Fruit fly (Drosophila melanogaster) whole organism, embryonic: ENCODE data around the gene sloth1.

ENCODE experiments used
- C15 ChIP-seq: fragments of 200-800 bp; sonication (Bioruptor generic); IDR thresholded peaks from 3 replicates; pipeline ENCODE4 v1.3.6; 2022; ENCODE audit warnings: missing biosample characterization, missing genetic modification characterization
- CG11504 ChIP-seq: fragments of 200-800 bp; sonication (Bioruptor generic); optimal IDR thresholded peaks from 3 replicates; lab custom pipeline; 2019; ENCODE audit warnings: missing biosample characterization, mild to moderate bottlenecking, missing genetic modification characterization, moderate library complexity
- CG13775 ChIP-seq: fragments of 200-800 bp; sonication (Bioruptor generic); optimal IDR thresholded peaks from 3 replicates; lab custom pipeline; 2017; ENCODE audit warnings: missing biosample characterization, mild to moderate bottlenecking, missing genetic modification characterization
- CG1529 ChIP-seq: fragments of 200-800 bp; sonication (Bioruptor generic); optimal IDR thresholded peaks from 3 replicates; lab custom pipeline; 2018; ENCODE audit warnings: missing biosample characterization, missing genetic modification characterization
- CG16863 ChIP-seq: fragments of 200-800 bp; sonication (Bioruptor generic); optimal IDR thresholded peaks from 3 replicates; lab custom pipeline; 2016; ENCODE audit warnings: missing biosample characterization, missing genetic modification characterization
- CG17568 ChIP-seq: fragments of 200-800 bp; sonication (Bioruptor generic); optimal IDR thresholded peaks from 2 replicates; lab custom pipeline; 2018; ENCODE audit warnings: missing biosample characterization, mild to moderate bottlenecking, missing genetic modification characterization, moderate library complexity
- CG18011 ChIP-seq: fragments of 200-800 bp; sonication (Bioruptor generic); optimal IDR thresholded peaks from 2 replicates; lab custom pipeline; 2017; ENCODE audit warnings: missing biosample characterization, missing genetic modification characterization, mild to moderate bottlenecking, moderate library complexity, missing genotype
- CG2120 ChIP-seq: fragments of 200-800 bp; sonication (Bioruptor generic); optimal IDR thresholded peaks from 3 replicates; lab custom pipeline; 2016; ENCODE audit warnings: missing biosample characterization, missing genetic modification characterization
- CG2678 ChIP-seq: fragments of 200-800 bp; sonication (Bioruptor generic); optimal IDR thresholded peaks from 3 replicates; lab custom pipeline; 2019; ENCODE audit warnings: missing biosample characterization, mild to moderate bottlenecking, missing genetic modification characterization, moderate library complexity
- CG3163 ChIP-seq: fragments of 200-800 bp; sonication (Bioruptor generic); optimal IDR thresholded peaks from 3 replicates; lab custom pipeline; 2016; ENCODE audit warnings: missing biosample characterization, missing genetic modification characterization
- CG3407 ChIP-seq: fragments of 200-800 bp; sonication (Bioruptor generic); optimal IDR thresholded peaks from 2 replicates; lab custom pipeline; 2018; ENCODE audit warnings: missing biosample characterization, mild to moderate bottlenecking, missing genetic modification characterization
- CG34224 ChIP-seq: fragments of 200-800 bp; sonication (Bioruptor generic); IDR thresholded peaks from 3 replicates; pipeline ENCODE4 v1.3.6; 2022; ENCODE audit warnings: missing biosample characterization, missing genetic modification characterization; ENCODE audit not compliant: partially characterized antibody
- CG5180 ChIP-seq: fragments of 200-800 bp; sonication (Bioruptor generic); optimal IDR thresholded peaks from 3 replicates; lab custom pipeline; 2017; ENCODE audit warnings: missing biosample characterization, missing genetic modification characterization, mild to moderate bottlenecking, moderate library complexity, missing genetic modification reagents
- CG5245 ChIP-seq: fragments of 200-800 bp; sonication (Bioruptor generic); optimal IDR thresholded peaks from 3 replicates; lab custom pipeline; 2016; ENCODE audit warnings: missing biosample characterization, missing genetic modification characterization
- CG6813 ChIP-seq: fragments of 200-800 bp; sonication (Bioruptor generic); optimal IDR thresholded peaks from 2 replicates; lab custom pipeline; 2017; ENCODE audit warnings: missing biosample characterization, missing genetic modification characterization, mild to moderate bottlenecking, moderate library complexity, missing genetic modification reagents
- CG6854 ChIP-seq: fragments of 200-800 bp; sonication (Bioruptor generic); optimal IDR thresholded peaks from 3 replicates; lab custom pipeline; 2017; ENCODE audit warnings: missing biosample characterization, mild to moderate bottlenecking, missing genetic modification characterization
- CG9797 ChIP-seq: fragments of 200-800 bp; sonication (Bioruptor generic); optimal IDR thresholded peaks from 3 replicates; lab custom pipeline; 2018; ENCODE audit warnings: missing biosample characterization, mild to moderate bottlenecking, missing genetic modification characterization
- CG9932 ChIP-seq: fragments of 200-800 bp; sonication (Bioruptor generic); IDR thresholded peaks from 2 replicates; pipeline ENCODE4 v1.3.6; 2022; ENCODE audit warnings: missing biosample characterization, missing genetic modification characterization
- CHES-1-like ChIP-seq: fragments of 200-800 bp; sonication (Bioruptor generic); optimal IDR thresholded peaks from 2 replicates; lab custom pipeline; 2016; ENCODE audit warnings: missing biosample characterization, missing genetic modification characterization
- CoRest ChIP-seq: fragments of 200-800 bp; sonication (Bioruptor generic); optimal IDR thresholded peaks from 3 replicates; lab custom pipeline; 2018; ENCODE audit warnings: missing biosample characterization, mild to moderate bottlenecking, missing genetic modification characterization, moderate library complexity
- Dll ChIP-seq: fragments of 200-800 bp; sonication (Bioruptor generic); IDR thresholded peaks from 4 replicates; pipeline ENCODE4 v1.3.6; 2022; ENCODE audit warnings: missing biosample characterization, missing genetic modification characterization; ENCODE audit not compliant: partially characterized antibody
- Eip74EF ChIP-seq, 2 experiments: fragments of 200-800 bp in 1 of 2; fragments of >200 bp in 1 of 2; sonication (Bioruptor generic) in 1 of 2; optimal IDR thresholded peaks; 2 replicates each; lab custom pipeline; 2017 to 2019; ENCODE audit warnings: missing biosample characterization in 2 of 2, missing genetic modification characterization in 2 of 2, mild to moderate bottlenecking in 1 of 2, moderate library complexity in 1 of 2
- H2.0 ChIP-seq: fragments of 200-800 bp; sonication (Bioruptor generic); IDR thresholded peaks from 2 replicates; pipeline ENCODE4 v1.3.6; 2022; ENCODE audit warnings: missing biosample characterization, missing genetic modification characterization
- HmgZ ChIP-seq: fragments of 200-800 bp; sonication (Bioruptor generic); optimal IDR thresholded peaks from 2 replicates; lab custom pipeline; 2018; ENCODE audit warnings: missing biosample characterization, mild to moderate bottlenecking, missing genetic modification characterization
- Hmr ChIP-seq: fragments of 200-800 bp; sonication (Bioruptor generic); optimal IDR thresholded peaks from 3 replicates; lab custom pipeline; 2017; ENCODE audit warnings: mild to moderate bottlenecking, missing biosample characterization, missing genetic modification reagents, missing genetic modification characterization
- Hsf ChIP-seq: fragments of 200-800 bp; sonication (Bioruptor generic); optimal IDR thresholded peaks from 3 replicates; lab custom pipeline; 2016; ENCODE audit warnings: missing biosample characterization, missing genetic modification characterization
- Mad ChIP-seq: fragments of 200-800 bp; sonication (Bioruptor generic); optimal IDR thresholded peaks from 2 replicates; lab custom pipeline; 2016; ENCODE audit warnings: missing biosample characterization, missing genetic modification characterization
- Six4 ChIP-seq: fragments of 200-800 bp; sonication (Bioruptor generic); optimal IDR thresholded peaks from 2 replicates; lab custom pipeline; 2016; ENCODE audit warnings: missing biosample characterization, missing genetic modification characterization
- bab2 ChIP-seq: fragments of 200-800 bp; sonication (Bioruptor generic); optimal IDR thresholded peaks from 2 replicates; lab custom pipeline; 2016; ENCODE audit warnings: missing biosample characterization, missing genetic modification characterization
- bowl ChIP-seq: fragments of 200-800 bp; sonication (Bioruptor generic); IDR thresholded peaks from 2 replicates; pipeline ENCODE4 v1.3.6; 2022; ENCODE audit warnings: missing biosample characterization, missing genetic modification characterization
- br ChIP-seq: fragments of >200 bp; optimal IDR thresholded peaks from 2 replicates; lab custom pipeline; 2017
- chif ChIP-seq, 2 experiments: fragments of 200-800 bp; sonication (Bioruptor generic); optimal IDR thresholded peaks; 3 replicates each; lab custom pipeline; 2016; ENCODE audit warnings: missing biosample characterization in 2 of 2, missing genetic modification characterization in 2 of 2
- chn ChIP-seq: fragments of 200-800 bp; sonication (Bioruptor generic); optimal IDR thresholded peaks from 2 replicates; lab custom pipeline; 2016; ENCODE audit warnings: missing biosample characterization, missing genetic modification characterization
- dimm ChIP-seq: fragments of 200-800 bp; sonication (Bioruptor generic); IDR thresholded peaks from 2 replicates; pipeline ENCODE4 v1.3.6; 2022; ENCODE audit warnings: missing biosample characterization, missing genetic modification characterization
- ewg ChIP-seq: fragments of 200-800 bp; sonication (Bioruptor generic); optimal IDR thresholded peaks from 3 replicates; lab custom pipeline; 2017; ENCODE audit warnings: mild to moderate bottlenecking, missing biosample characterization, missing genetic modification reagents, missing genetic modification characterization
- gro ChIP-seq: fragments of 200-800 bp; sonication (Bioruptor generic); optimal IDR thresholded peaks from 2 replicates; lab custom pipeline; 2016; ENCODE audit warnings: missing biosample characterization, missing genetic modification characterization
- hb ChIP-seq: fragments of 200-800 bp; sonication (Bioruptor generic); IDR thresholded peaks from 3 replicates; pipeline ENCODE4 v1.3.6; 2022; ENCODE audit warnings: missing biosample characterization, missing genetic modification characterization; ENCODE audit not compliant: partially characterized antibody
- hbn ChIP-seq: fragments of 200-800 bp; sonication (Bioruptor generic); IDR thresholded peaks from 2 replicates; pipeline ENCODE4 v1.3.6; 2022; ENCODE audit warnings: missing biosample characterization, missing genetic modification characterization; ENCODE audit not compliant: partially characterized antibody
- her ChIP-seq: fragments of 200-800 bp; sonication (Bioruptor generic); optimal IDR thresholded peaks from 2 replicates; lab custom pipeline; 2016; ENCODE audit warnings: missing biosample characterization, missing genetic modification characterization
- hth ChIP-seq: fragments of >200 bp; optimal IDR thresholded peaks from 2 replicates; lab custom pipeline; 2017; ENCODE audit warnings: inconsistent platforms
- jumu ChIP-seq: fragments of 200-800 bp; sonication (Bioruptor generic); optimal IDR thresholded peaks from 3 replicates; lab custom pipeline; 2016; ENCODE audit warnings: missing biosample characterization, missing genetic modification characterization
- klu ChIP-seq: fragments of 200-800 bp; sonication (Bioruptor generic); IDR thresholded peaks from 2 replicates; pipeline ENCODE4 v1.3.6; 2022; ENCODE audit warnings: missing biosample characterization, missing genetic modification characterization
- lab ChIP-seq: fragments of 200-800 bp; sonication (Bioruptor generic); optimal IDR thresholded peaks from 3 replicates; lab custom pipeline; 2017; ENCODE audit warnings: missing biosample characterization, missing genetic modification characterization, mild to moderate bottlenecking, moderate library complexity, missing genetic modification reagents
- luna ChIP-seq: fragments of 200-800 bp; sonication (Bioruptor generic); optimal IDR thresholded peaks from 2 replicates; lab custom pipeline; 2016; ENCODE audit warnings: missing biosample characterization, missing genetic modification characterization
- oc ChIP-seq: fragments of 200-800 bp; sonication (Bioruptor generic); optimal IDR thresholded peaks from 2 replicates; lab custom pipeline; 2018; ENCODE audit warnings: missing biosample characterization, mild to moderate bottlenecking, missing genetic modification characterization, moderate library complexity
- peb ChIP-seq: fragments of 200-800 bp; sonication (Bioruptor generic); IDR thresholded peaks from 2 replicates; pipeline ENCODE4 v1.3.6; 2022; ENCODE audit warnings: missing biosample characterization, missing genetic modification characterization
- pzg ChIP-seq: fragments of 200-800 bp; sonication (Bioruptor generic); optimal IDR thresholded peaks from 3 replicates; lab custom pipeline; 2018; ENCODE audit warnings: missing biosample characterization, mild to moderate bottlenecking, missing genetic modification characterization, moderate library complexity
- schlank ChIP-seq: fragments of 200-800 bp; sonication (Bioruptor generic); optimal IDR thresholded peaks from 2 replicates; lab custom pipeline; 2018; ENCODE audit warnings: missing biosample characterization, mild to moderate bottlenecking, missing genetic modification characterization
- sima ChIP-seq: fragments of 200-800 bp; sonication (Bioruptor generic); optimal IDR thresholded peaks from 2 replicates; lab custom pipeline; 2016; ENCODE audit warnings: missing biosample characterization, missing genetic modification characterization
- sisA ChIP-seq: fragments of 200-800 bp; sonication (Bioruptor generic); IDR thresholded peaks from 2 replicates; pipeline ENCODE4 v1.3.6; 2022; ENCODE audit warnings: missing biosample characterization, missing genetic modification characterization
- slbo ChIP-seq: fragments of 200-800 bp; sonication (Bioruptor generic); IDR thresholded peaks from 2 replicates; pipeline ENCODE4 v1.3.6; 2022; ENCODE audit warnings: missing biosample characterization, missing genetic modification characterization

Gene sloth1

dm6 chrX:6993753-6994152 is 17.4 kb upstream of the sloth1 start (continued):
- TF ChIP-seq pzg (GFP tag; lab: Kevin White, UChicago) (no peak), CG6813 (peak; percentile 50), her (peak; percentile 72), H2.0 (GFP tag; lab: Robert Waterston, UW) (peak; percentile 63), Mad (peak; percentile 61), CG5245 (peak; percentile 29), chn (GFP tag; lab: Kevin White, UChicago) (peak; percentile 40), hbn (GFP tag; lab: Robert Waterston, UW) (no peak), ewg (GFP tag; lab: Kevin White, UChicago) (peak; percentile 46), dimm (GFP tag; lab: Robert Waterston, UW) (no peak), CG5180 (GFP tag; lab: Kevin White, UChicago) (peak; percentile 41), CG16863 (peak; percentile 65), Dll (GFP tag; lab: Robert Waterston, UW) (no peak), CG2678 (tag; lab: Kevin White, UChicago) (peak; percentile 82), CG2120 (GFP tag; lab: Kevin White, UChicago) (peak; percentile 85), lab (GFP tag; lab: Kevin White, UChicago) (peak; percentile 78), CHES-1-like (GFP tag; lab: Kevin White, UChicago) (peak; percentile 70), Hmr (GFP tag; lab: Kevin White, UChicago) (peak; percentile 76), CG13775 (GFP tag; lab: Kevin White, UChicago) (peak; percentile 63), Hsf (GFP tag; lab: Kevin White, UChicago) (peak; percentile 75), bab2 (peak; percentile 47), slbo (peak; percentile 86), peb (peak; percentile 58), oc (tag; lab: Kevin White, UChicago) (peak; percentile 10), hb (GFP tag; lab: Robert Waterston, UW) (no peak), C15 (0 out of 3 replicates have a peak, but pooled peaks have one; percentile 59), jumu (GFP tag; lab: Kevin White, UChicago) (peak; percentile 56), CG9932 (peak; percentile 77), klu (peak; percentile 34; the same call in 1 of the 2 replicates), CoRest (tag; lab: Kevin White, UChicago) (peak; percentile 73), sisA (GFP tag; lab: Robert Waterston, UW) (peak; percentile 76), Eip74EF (GFP tag; optimal IDR thresholded peaks at IDR 0.05; lab: Kevin White, UChicago) (peak in 1 of 2 experiments; percentile 24), bowl (GFP tag; lab: Robert Waterston, UW) (peak; percentile 54; the same call in 1 of the 2 replicates), CG3407 (GFP tag; lab: Kevin White, UChicago) (peak; percentile 52), CG18011 (GFP tag; lab: Kevin White, UChicago) (peak; percentile 21), br (lab: Kevin White, UChicago) (no peak), chif (GFP tag; optimal IDR thresholded peaks at IDR 0.05; lab: Kevin White, UChicago) (peak; percentile 68 to 71), gro (GFP tag; lab: Kevin White, UChicago) (peak; percentile 74), hth (no peak), CG34224 (GFP tag; lab: Robert Waterston, UW) (no peak), CG11504 (peak; percentile 74), CG9797 (no peak), sima (no peak), CG17568 (peak; percentile 56), CG1529 (GFP tag; lab: Kevin White, UChicago) (peak; percentile 44), Six4 (GFP tag; lab: Kevin White, UChicago) (peak; percentile 49), CG6854 (GFP tag; lab: Kevin White, UChicago) (peak; percentile 38), CG3163 (GFP tag; lab: Kevin White, UChicago) (peak; percentile 52), luna (GFP tag; lab: Kevin White, UChicago) (no peak), schlank (peak; percentile 30), HmgZ (tag; lab: Kevin White, UChicago) (peak; percentile 56)
